Worm (Caenorhabditis elegans) whole organism, late embryonic: ENCODE measurements around the gene C30G7.3.

ENCODE experiments used
- ceh-18 ChIP-seq: sonication (generic microtip); optimal IDR thresholded peaks from 2 replicates; lab custom pipeline; 2016; ENCODE audit warnings: missing genetic modification characterization, missing compliant biosample characterization
- ceh-6 ChIP-seq: fragments of 200-800 bp; sonication (Bioruptor generic); optimal IDR thresholded peaks from 2 replicates; lab custom pipeline; 2018; ENCODE audit warnings: mild to moderate bottlenecking, missing genetic modification characterization, missing compliant biosample characterization
- dmd-4 ChIP-seq: sonication (generic microtip); optimal IDR thresholded peaks from 2 replicates; lab custom pipeline; 2016; ENCODE audit warnings: borderline replicate concordance, missing genetic modification characterization, missing compliant biosample characterization
- dve-1 ChIP-seq: sonication (generic microtip); optimal IDR thresholded peaks from 2 replicates; lab custom pipeline; 2017; ENCODE audit warnings: antibody characterized with exemption, mild to moderate bottlenecking, missing genetic modification characterization, missing compliant biosample characterization
- nfya-1 ChIP-seq: sonication (generic microtip); optimal IDR thresholded peaks from 2 replicates; lab custom pipeline; 2017; ENCODE audit warnings: missing genetic modification characterization, mild to moderate bottlenecking, missing compliant biosample characterization, antibody characterized with exemption, moderate library complexity
- nhr-11 ChIP-seq: fragments of 150-350 bp; optimal IDR thresholded peaks from 2 replicates; lab custom pipeline; 2014; ENCODE audit warnings: missing biosample characterization, missing genetic modification characterization
- pag-3 ChIP-seq: sonication (generic microtip); optimal IDR thresholded peaks from 2 replicates; lab custom pipeline; 2016; ENCODE audit warnings: missing compliant biosample characterization, missing genetic modification characterization, borderline replicate concordance
- tbx-2 ChIP-seq: sonication (generic microtip); optimal IDR thresholded peaks from 2 replicates; lab custom pipeline; 2016; ENCODE audit warnings: missing genetic modification characterization, missing compliant biosample characterization

DNA sequence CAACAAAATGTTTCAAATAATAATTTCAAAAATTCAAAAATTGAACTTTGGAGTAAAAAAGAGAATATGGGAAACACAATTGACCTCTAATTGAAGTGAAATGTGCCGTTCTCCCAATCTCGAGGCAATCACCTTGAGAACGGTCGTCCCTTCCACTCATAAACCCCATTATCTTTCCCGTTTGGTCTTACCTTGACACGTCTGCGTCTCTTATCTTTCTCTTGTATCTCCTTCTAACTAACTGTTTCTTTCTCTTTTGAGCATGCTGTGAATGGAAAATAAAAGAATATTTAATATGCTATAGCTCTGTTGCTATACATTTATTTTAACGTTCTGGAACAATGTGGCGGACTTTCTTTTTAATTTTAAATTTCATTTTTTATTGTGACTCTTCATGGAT, 46.0 kb downstream of the C30G7.3 start, which contains the start of gene H12D21.10:
- no peak for TF ChIP-seq dve-1 (tag; lab: Kevin White, UChicago)
- no peak for TF ChIP-seq tbx-2 (tag; lab: Kevin White, UChicago)
- TF ChIP-seq ceh-6 = no peak
- TF ChIP-seq ceh-18 (tag; lab: Kevin White, UChicago) = no peak
- TF ChIP-seq pag-3 (tag; lab: Kevin White, UChicago) = no peak
- TF ChIP-seq dmd-4 = no peak
- TF ChIP-seq nhr-11 (tag; lab: Kevin White, UChicago) = no peak
- TF ChIP-seq nfya-1 (tag; lab: Kevin White, UChicago) = no peak
